Worm (Caenorhabditis elegans): ENCODE data around the gene mrps-9.

mrps-9 gene

DNA sequence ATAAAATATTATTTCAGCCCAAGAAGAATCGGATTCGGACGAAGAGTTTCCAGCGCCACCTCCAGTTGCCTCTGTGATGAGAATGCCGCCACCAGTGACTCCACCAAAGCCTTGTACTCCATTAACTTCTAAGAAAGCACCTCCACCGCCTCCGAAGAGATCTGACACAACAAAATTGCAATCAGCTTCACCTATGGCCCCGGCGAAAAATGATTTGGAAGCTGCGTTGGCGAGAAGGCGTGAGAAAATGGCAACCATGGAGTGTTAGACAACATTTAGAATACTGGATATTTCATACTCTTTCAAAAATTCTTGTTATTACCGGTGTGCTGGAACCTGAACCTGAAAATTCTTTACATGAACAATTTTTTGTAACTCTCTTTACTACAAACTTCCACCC lies 39.4 kb downstream of the mrps-9 start:
- TF ChIP-seq hlh-13 (GFP tag; optimal IDR thresholded peaks at IDR 0.05) (no peak), sox-4 (tag; optimal IDR thresholded peaks at IDR 0.05) (no peak), che-1 (tag; optimal IDR thresholded peaks at IDR 0.05) (no peak), fkh-6 (tag; optimal IDR thresholded peaks at IDR 0.05) (no peak), dmd-4 (tag; optimal IDR thresholded peaks at IDR 0.05; ENCODE audit: borderline replicate concordance) (no peak), tbx-7 (tag; optimal IDR thresholded peaks at IDR 0.05) (no peak), unc-3 (GFP tag; conservative IDR thresholded peaks at IDR 0.05) (no peak), unc-3 (tag; optimal IDR thresholded peaks at IDR 0.05) (no peak), dve-1 (tag; optimal IDR thresholded peaks at IDR 0.05) (no peak), fkh-10 (GFP tag; optimal IDR thresholded peaks at IDR 0.05) (no peak), ceh-24 (tag; optimal IDR thresholded peaks at IDR 0.05) (no peak), rnt-1 (tag; optimal IDR thresholded peaks at IDR 0.05) (no peak), pqm-1 (tag; optimal IDR thresholded peaks at IDR 0.05) (no peak), elt-2 (tag; optimal IDR thresholded peaks at IDR 0.05) (no peak), ceh-19 (GFP tag; optimal IDR thresholded peaks at IDR 0.05) (no peak), gmeb-2 (tag; optimal IDR thresholded peaks at IDR 0.05) (no peak), elt-4 (tag; optimal IDR thresholded peaks at IDR 0.05) (no peak), ets-4 (tag; optimal IDR thresholded peaks at IDR 0.05) (no peak)

DNA sequence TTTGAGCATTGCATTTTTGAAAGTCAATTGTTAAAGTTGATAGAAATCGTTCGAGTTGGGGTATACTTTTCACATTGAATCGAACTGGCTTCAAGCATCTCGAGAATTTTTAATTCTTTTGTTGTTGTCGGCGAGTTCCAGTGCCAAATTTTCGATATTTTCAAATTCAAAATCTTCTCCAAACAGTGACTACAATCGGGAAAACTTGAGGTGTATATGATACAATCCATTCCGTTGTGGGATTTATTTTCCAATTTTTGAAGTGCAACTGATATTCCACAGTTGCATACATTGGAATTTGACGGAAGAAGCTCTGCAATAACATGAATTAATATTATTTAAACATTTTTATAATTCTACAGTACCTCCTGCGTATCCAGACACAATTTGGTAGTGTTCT lies 40.0 kb downstream of the mrps-9 start:
- TF ChIP-seq F13H6.1 (tag; optimal IDR thresholded peaks at IDR 0.05): no peak
- no peak for TF ChIP-seq npax-4 (tag; optimal IDR thresholded peaks at IDR 0.05)
- no peak for TF ChIP-seq syd-9 (tag; optimal IDR thresholded peaks at IDR 0.05)
- no peak for TF ChIP-seq pax-1 (tag; optimal IDR thresholded peaks at IDR 0.05)
- TF ChIP-seq tbx-7 (tag; optimal IDR thresholded peaks at IDR 0.05): no peak
- no peak for TF ChIP-seq ceh-30 (tag; optimal IDR thresholded peaks at IDR 0.05)
- TF ChIP-seq ets-4 (tag; optimal IDR thresholded peaks at IDR 0.05): no peak
- no peak for TF ChIP-seq ceh-31 (tag; optimal IDR thresholded peaks at IDR 0.05)
- no peak for TF ChIP-seq hlh-8 (tag; optimal IDR thresholded peaks at IDR 0.05)

DNA sequence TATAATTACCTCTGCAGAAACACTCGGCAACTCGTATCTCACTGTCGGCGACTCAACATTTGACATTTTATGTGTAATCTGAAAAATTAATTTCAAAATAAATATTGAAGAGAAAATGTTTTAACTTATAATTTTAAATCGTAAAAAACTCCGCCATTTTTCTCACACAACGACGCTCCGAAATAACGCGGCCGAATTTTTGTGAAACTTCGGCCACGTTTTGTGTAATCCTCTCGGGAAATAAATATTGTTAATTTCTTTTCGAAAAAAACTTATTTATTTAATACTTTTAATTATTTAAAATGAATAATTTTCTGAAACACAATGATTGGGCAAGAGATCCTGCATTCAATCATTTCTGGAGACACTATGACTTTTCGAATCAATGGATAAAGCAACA lies 41.5 kb downstream of the mrps-9 start, which contains the start of the genes F10E9.7 and F10E9.5:
F10E9.7 (minus strand) TSS at position 86 of the 400 bp plus-strand sequence.
F10E9.5 (plus strand) TSS at position 237 of the 400 bp plus-strand sequence.
- TF ChIP-seq mec-3 (tag; optimal IDR thresholded peaks at IDR 0.05; ENCODE audit: borderline replicate concordance) (no peak), F13H6.1 (tag; optimal IDR thresholded peaks at IDR 0.05) (peak; percentile 21), zip-5 (tag; optimal IDR thresholded peaks at IDR 0.05) (peak; percentile 84), madf-2 (tag; optimal IDR thresholded peaks at IDR 0.05) (no peak), npax-4 (tag; optimal IDR thresholded peaks at IDR 0.05) (no peak), ceh-19 (GFP tag; optimal IDR thresholded peaks at IDR 0.05) (no peak), ahr-1 (tag; optimal IDR thresholded peaks at IDR 0.05) (peak; percentile 45), eyg-1 (tag; optimal IDR thresholded peaks at IDR 0.05) (no peak), T23F11.4 (GFP tag; optimal IDR thresholded peaks at IDR 0.05) (no peak), unc-42 (tag; optimal IDR thresholded peaks at IDR 0.05) (peak; percentile 24), C08G9.2 (tag; optimal IDR thresholded peaks at IDR 0.05) (peak; percentile 86), fkh-10 (GFP tag; optimal IDR thresholded peaks at IDR 0.05) (no peak), pha-4 (tag; optimal IDR thresholded peaks at IDR 0.05) (no peak), ttx-3 (tag; optimal IDR thresholded peaks at IDR 0.05) (peak; percentile 52), ceh-48 (tag; optimal IDR thresholded peaks at IDR 0.05) (no peak), pros-1 (tag; optimal IDR thresholded peaks at IDR 0.05) (no peak), nhr-11 (tag; optimal IDR thresholded peaks at IDR 0.05) (no peak), pat-9 (tag; optimal IDR thresholded peaks at IDR 0.05) (no peak), lin-11 (tag; optimal IDR thresholded peaks at IDR 0.05) (no peak), elt-2 (tag; optimal IDR thresholded peaks at IDR 0.05) (peak; percentile 75), che-1 (tag; optimal IDR thresholded peaks at IDR 0.05) (no peak), unc-86 (tag; optimal IDR thresholded peaks at IDR 0.05) (peak; percentile 17), ceh-18 (tag; optimal IDR thresholded peaks at IDR 0.05) (peak; percentile 2), pha-2 (tag; optimal IDR thresholded peaks at IDR 0.05) (no peak), hlh-8 (tag; optimal IDR thresholded peaks at IDR 0.05) (peak; percentile 90), ceh-9 (tag; optimal IDR thresholded peaks at IDR 0.05) (no peak), ceh-30 (tag; optimal IDR thresholded peaks at IDR 0.05) (no peak), ztf-16 (tag; optimal IDR thresholded peaks at IDR 0.05) (peak; percentile 18), ref-2 (tag; optimal IDR thresholded peaks at IDR 0.05) (peak; percentile 80), nfya-1 (tag; optimal IDR thresholded peaks at IDR 0.05) (peak; percentile 24), nhr-232 (tag; optimal IDR thresholded peaks at IDR 0.05) (no peak), hlh-30 (tag; optimal IDR thresholded peaks at IDR 0.05; ENCODE audit: insufficient read depth) (no peak), rnt-1 (tag; optimal IDR thresholded peaks at IDR 0.05) (peak; percentile 12), pax-1 (tag; optimal IDR thresholded peaks at IDR 0.05) (no peak), unc-3 (GFP tag; conservative IDR thresholded peaks at IDR 0.05) (no peak), unc-3 (tag; optimal IDR thresholded peaks at IDR 0.05) (peak; percentile 29)
